Worm (Caenorhabditis elegans): Measurements from ENCODE around the gene rnst-2.
A peak's percentile ranks its signal among the peaks of the same experiment; 100 is the strongest.

rnst-2 gene

ce11 chrV:1061295-1061694 is at the start of gene rnst-2:
Gene rnst-2 (plus strand): TSS chrV:1061595.
- no peak for TF ChIP-seq npax-4 (tag; optimal IDR thresholded peaks at IDR 0.05)
- TF ChIP-seq C38D4.7 (GFP tag; optimal IDR thresholded peaks at IDR 0.05), result no peak
- TF ChIP-seq tbx-2 (tag; optimal IDR thresholded peaks at IDR 0.05), result no peak
- no peak for TF ChIP-seq ceh-19 (GFP tag; optimal IDR thresholded peaks at IDR 0.05)
- no peak for TF ChIP-seq fax-1 (tag; optimal IDR thresholded peaks at IDR 0.05)
- TF ChIP-seq nhr-11 (tag; optimal IDR thresholded peaks at IDR 0.05), result no peak
- no peak for TF ChIP-seq fkh-6 (tag; optimal IDR thresholded peaks at IDR 0.05)
- TF ChIP-seq ceh-45 (GFP tag; IDR thresholded peaks at IDR 0.05), result no peak
- TF ChIP-seq ceh-31 (tag; optimal IDR thresholded peaks at IDR 0.05), result no peak
- TF ChIP-seq dmd-4 (tag; optimal IDR thresholded peaks at IDR 0.05; ENCODE audit: borderline replicate concordance), result no peak
- TF ChIP-seq elt-4 (tag; optimal IDR thresholded peaks at IDR 0.05), result no peak
- TF ChIP-seq ahr-1 (tag; optimal IDR thresholded peaks at IDR 0.05), result no peak

- TF ChIP-seq ttx-3 (tag; optimal IDR thresholded peaks at IDR 0.05) (no peak), F13H6.1 (tag; optimal IDR thresholded peaks at IDR 0.05) (no peak), npax-4 (tag; optimal IDR thresholded peaks at IDR 0.05) (no peak), unc-3 (GFP tag; conservative IDR thresholded peaks at IDR 0.05) (no peak), unc-3 (tag; optimal IDR thresholded peaks at IDR 0.05) (no peak), ceh-18 (tag; optimal IDR thresholded peaks at IDR 0.05) (no peak), pqm-1 (tag; optimal IDR thresholded peaks at IDR 0.05) (no peak), ama-1 (optimal IDR thresholded peaks at IDR 0.05) (no peak), nhr-11 (tag; optimal IDR thresholded peaks at IDR 0.05) (no peak), che-1 (tag; optimal IDR thresholded peaks at IDR 0.05) (no peak), C38D4.7 (GFP tag; optimal IDR thresholded peaks at IDR 0.05) (no peak), K09A11.1 (tag; optimal IDR thresholded peaks at IDR 0.05; ENCODE audit: insufficient read depth) (no peak), nfya-1 (tag; optimal IDR thresholded peaks at IDR 0.05) (no peak), ceh-22 (tag; optimal IDR thresholded peaks at IDR 0.05) (no peak), ceh-19 (GFP tag; optimal IDR thresholded peaks at IDR 0.05) (no peak), syd-9 (tag; optimal IDR thresholded peaks at IDR 0.05) (no peak), hlh-13 (GFP tag; optimal IDR thresholded peaks at IDR 0.05) (no peak)
These were observed 47.8 kb upstream of the rnst-2 start for ce11 chrV:1013637-1014036.

ce11 chrV:1015194-1015593 is 46.2 kb upstream of the rnst-2 start:
- no peak for TF ChIP-seq K09A11.1 (tag; optimal IDR thresholded peaks at IDR 0.05; ENCODE audit: insufficient read depth)
- TF ChIP-seq gmeb-2 (tag; optimal IDR thresholded peaks at IDR 0.05), result no peak
- no peak for TF ChIP-seq Y22D7AL.16 (tag; optimal IDR thresholded peaks at IDR 0.05)
- no peak for TF ChIP-seq K02D7.2 (tag; optimal IDR thresholded peaks at IDR 0.05)
- TF ChIP-seq ceh-30 (tag; optimal IDR thresholded peaks at IDR 0.05), result no peak
- TF ChIP-seq hlh-13 (GFP tag; optimal IDR thresholded peaks at IDR 0.05), result no peak
- TF ChIP-seq ref-2 (tag; optimal IDR thresholded peaks at IDR 0.05), result no peak
- peak; percentile 93 for TF ChIP-seq nfya-1 (tag; optimal IDR thresholded peaks at IDR 0.05)

- TF ChIP-seq nhr-11 (tag; optimal IDR thresholded peaks at IDR 0.05) (no peak), C38D4.7 (GFP tag; optimal IDR thresholded peaks at IDR 0.05) (no peak), unc-86 (tag; optimal IDR thresholded peaks at IDR 0.05) (no peak), nfya-1 (tag; optimal IDR thresholded peaks at IDR 0.05) (peak; percentile 76), ceh-24 (tag; optimal IDR thresholded peaks at IDR 0.05) (no peak), ceh-31 (tag; optimal IDR thresholded peaks at IDR 0.05) (no peak), ceh-6 (GFP tag; optimal IDR thresholded peaks at IDR 0.05) (no peak)
These were observed 44.2 kb upstream of the rnst-2 start for ce11 chrV:1017196-1017595.

ce11 chrV:1021456-1021855 is 39.9 kb upstream of the rnst-2 start:
- no peak for TF ChIP-seq elt-4 (tag; optimal IDR thresholded peaks at IDR 0.05)
- TF ChIP-seq ceh-31 (tag; optimal IDR thresholded peaks at IDR 0.05), result no peak
- TF ChIP-seq ceh-48 (tag; optimal IDR thresholded peaks at IDR 0.05), result no peak
- TF ChIP-seq pha-2 (tag; optimal IDR thresholded peaks at IDR 0.05), result no peak
- TF ChIP-seq ref-2 (tag; optimal IDR thresholded peaks at IDR 0.05), result no peak
- TF ChIP-seq zip-5 (tag; optimal IDR thresholded peaks at IDR 0.05), result no peak
- no peak for TF ChIP-seq pat-9 (tag; optimal IDR thresholded peaks at IDR 0.05)
- no peak for TF ChIP-seq ets-4 (tag; optimal IDR thresholded peaks at IDR 0.05)
- TF ChIP-seq nfya-1 (tag; optimal IDR thresholded peaks at IDR 0.05), result no peak
